Worm (Caenorhabditis elegans) whole organism, early embryonic: ENCODE measurements around the gene H39E23.2.

Experiments
- B0310.2 ChIP-seq: sonication (generic microtip); optimal IDR thresholded peaks from 2 replicates; lab custom pipeline; 2016; ENCODE audit warnings: mild to moderate bottlenecking, missing genetic modification characterization, missing compliant biosample characterization
- aly-1 ChIP-seq: sonication (generic microtip); optimal IDR thresholded peaks from 2 replicates; lab custom pipeline; 2016; ENCODE audit warnings: missing genetic modification characterization, missing compliant biosample characterization
- ama-1 ChIP-seq: fragments of 150-350 bp; optimal IDR thresholded peaks from 2 replicates; lab custom pipeline; 2014
- flt-1 ChIP-seq: fragments of 200-800 bp; sonication (Bioruptor generic); IDR thresholded peaks from 2 replicates; pipeline ENCODE4 v1.3.6; 2022; ENCODE audit warnings: missing genetic modification characterization, missing compliant biosample characterization
- sea-1 ChIP-seq: fragments of 200-800 bp; sonication (Bioruptor generic); conservative IDR thresholded peaks from 2 replicates; pipeline ENCODE4 v1.3.6; 2022; ENCODE audit warnings: missing genetic modification characterization, missing compliant biosample characterization
- tra-4 ChIP-seq: sonication (generic microtip); optimal IDR thresholded peaks from 2 replicates; lab custom pipeline; 2017; ENCODE audit warnings: missing genetic modification characterization, missing compliant biosample characterization

ce11 chrV:14140733-14141132 is 30.6 kb downstream of the H39E23.2 start:
- no peak for TF ChIP-seq sea-1 (GFP tag; lab: Robert Waterston, UW)
- no peak for TF ChIP-seq ama-1 (lab: Kevin White, UChicago)
- no peak for TF ChIP-seq tra-4 (tag; lab: Kevin White, UChicago)
- no peak for TF ChIP-seq flt-1 (GFP tag; lab: Robert Waterston, UW)
- no peak for TF ChIP-seq B0310.2 (tag; lab: Kevin White, UChicago)
- TF ChIP-seq aly-1 = no peak
